Worm (Caenorhabditis elegans) whole organism, late embryonic: ENCODE data around the gene exos-9.

ENCODE experiments used
- C38D4.7 ChIP-seq: fragments of 200-800 bp; sonication (Bioruptor generic); optimal IDR thresholded peaks from 2 replicates; lab custom pipeline; 2018; ENCODE audit warnings: mild to moderate bottlenecking, missing genetic modification characterization, moderate library complexity, missing compliant biosample characterization
- K02D7.2 ChIP-seq: sonication (generic microtip); optimal IDR thresholded peaks from 2 replicates; lab custom pipeline; 2017; ENCODE audit warnings: mild to moderate bottlenecking, missing genetic modification characterization, missing compliant biosample characterization
- Y22D7AL.16 ChIP-seq: sonication (generic microtip); optimal IDR thresholded peaks from 2 replicates; lab custom pipeline; 2016; ENCODE audit warnings: missing genetic modification characterization, missing compliant biosample characterization
- ceh-14 ChIP-seq: sonication (generic microtip); optimal IDR thresholded peaks from 2 replicates; lab custom pipeline; 2016; ENCODE audit warnings: missing genotype, missing genetic modification characterization, missing compliant biosample characterization
- ceh-18 ChIP-seq: sonication (generic microtip); optimal IDR thresholded peaks from 2 replicates; lab custom pipeline; 2016; ENCODE audit warnings: missing genetic modification characterization, missing compliant biosample characterization
- ceh-30 ChIP-seq: fragments of 150-350 bp; optimal IDR thresholded peaks from 2 replicates; lab custom pipeline; 2014; ENCODE audit warnings: missing biosample characterization, missing genetic modification characterization
- ceh-31 ChIP-seq: sonication (generic microtip); optimal IDR thresholded peaks from 2 replicates; lab custom pipeline; 2016; ENCODE audit warnings: missing genetic modification characterization, missing compliant biosample characterization
- ceh-34 ChIP-seq: sonication (generic microtip); optimal IDR thresholded peaks from 2 replicates; lab custom pipeline; 2016; ENCODE audit warnings: mild to moderate bottlenecking, missing genetic modification characterization, missing compliant biosample characterization
- ceh-45 ChIP-seq: fragments of 200-800 bp; sonication (Bioruptor generic); IDR thresholded peaks from 2 replicates; pipeline ENCODE4 v1.3.6; 2022; ENCODE audit warnings: missing genetic modification reagents, missing genetic modification characterization, missing compliant biosample characterization
- elt-2 ChIP-seq: sonication (generic microtip); optimal IDR thresholded peaks from 2 replicates; lab custom pipeline; 2016; ENCODE audit warnings: missing genetic modification reagents, missing genetic modification characterization, missing compliant biosample characterization
- ets-4 ChIP-seq: sonication (generic microtip); optimal IDR thresholded peaks from 2 replicates; lab custom pipeline; 2016; ENCODE audit warnings: missing genetic modification characterization, missing compliant biosample characterization
- eyg-1 ChIP-seq: sonication (generic microtip); optimal IDR thresholded peaks from 2 replicates; lab custom pipeline; 2016; ENCODE audit warnings: missing genotype, missing genetic modification characterization, missing compliant biosample characterization
- hlh-13 ChIP-seq: fragments of 200-800 bp; sonication (Bioruptor generic); optimal IDR thresholded peaks from 2 replicates; lab custom pipeline; 2018; ENCODE audit warnings: mild to moderate bottlenecking, missing genetic modification characterization, missing compliant biosample characterization
- hlh-30 ChIP-seq: sonication (generic microtip); optimal IDR thresholded peaks from 2 replicates; lab custom pipeline; 2017; ENCODE audit warnings: antibody characterized with exemption, missing genetic modification characterization, missing compliant biosample characterization; ENCODE audit not compliant: insufficient read depth
- lim-6 ChIP-seq: sonication (generic microtip); optimal IDR thresholded peaks from 2 replicates; lab custom pipeline; 2016; ENCODE audit warnings: missing genetic modification characterization, missing compliant biosample characterization
- mec-3 ChIP-seq: sonication (generic microtip); optimal IDR thresholded peaks from 2 replicates; lab custom pipeline; 2016; ENCODE audit warnings: borderline replicate concordance, missing genetic modification characterization, missing compliant biosample characterization
- nfya-1 ChIP-seq: sonication (generic microtip); optimal IDR thresholded peaks from 2 replicates; lab custom pipeline; 2017; ENCODE audit warnings: missing genetic modification characterization, mild to moderate bottlenecking, missing compliant biosample characterization, antibody characterized with exemption, moderate library complexity
- nhr-11 ChIP-seq: fragments of 150-350 bp; optimal IDR thresholded peaks from 2 replicates; lab custom pipeline; 2014; ENCODE audit warnings: missing biosample characterization, missing genetic modification characterization
- npax-4 ChIP-seq: sonication (generic microtip); optimal IDR thresholded peaks from 2 replicates; lab custom pipeline; 2016; ENCODE audit warnings: missing genetic modification characterization, missing compliant biosample characterization
- pax-1 ChIP-seq: fragments of 150-350 bp; optimal IDR thresholded peaks from 2 replicates; lab custom pipeline; 2014; ENCODE audit warnings: missing biosample characterization, missing genetic modification characterization
- pha-2 ChIP-seq: sonication (generic microtip); optimal IDR thresholded peaks from 2 replicates; lab custom pipeline; 2017; ENCODE audit warnings: mild to moderate bottlenecking, missing genetic modification characterization, missing compliant biosample characterization
- pqm-1 ChIP-seq: sonication (generic microtip); optimal IDR thresholded peaks from 2 replicates; lab custom pipeline; 2016; ENCODE audit warnings: missing genetic modification characterization, missing compliant biosample characterization
- rnt-1 ChIP-seq: sonication (generic microtip); optimal IDR thresholded peaks from 2 replicates; lab custom pipeline; 2016; ENCODE audit warnings: missing genetic modification characterization, missing compliant biosample characterization
- sdc-2 ChIP-seq: sonication (generic microtip); optimal IDR thresholded peaks from 2 replicates; lab custom pipeline; 2016; ENCODE audit warnings: missing genotype, missing genetic modification characterization, missing compliant biosample characterization
- sox-4 ChIP-seq: sonication (generic microtip); optimal IDR thresholded peaks from 2 replicates; lab custom pipeline; 2017; ENCODE audit warnings: mild to moderate bottlenecking, missing genetic modification characterization, inconsistent platforms, missing compliant biosample characterization
- tbx-2 ChIP-seq: sonication (generic microtip); optimal IDR thresholded peaks from 2 replicates; lab custom pipeline; 2016; ENCODE audit warnings: missing genetic modification characterization, missing compliant biosample characterization
- unc-42 ChIP-seq: sonication (generic microtip); optimal IDR thresholded peaks from 2 replicates; lab custom pipeline; 2016; ENCODE audit warnings: missing genotype, missing genetic modification characterization, missing compliant biosample characterization
- unc-55 ChIP-seq: sonication (generic microtip); optimal IDR thresholded peaks from 2 replicates; lab custom pipeline; 2017; ENCODE audit warnings: missing biosample characterization, missing genetic modification reagents, missing genetic modification characterization
- unc-86 ChIP-seq: sonication (generic microtip); optimal IDR thresholded peaks from 2 replicates; lab custom pipeline; 2016; ENCODE audit warnings: missing genetic modification characterization, missing compliant biosample characterization
- zip-5 ChIP-seq: sonication (generic microtip); optimal IDR thresholded peaks from 2 replicates; lab custom pipeline; 2016; ENCODE audit warnings: missing genetic modification characterization, missing compliant biosample characterization

exos-9 gene

ce11 chrIII:7215532-7215931 is 17.7 kb upstream of the exos-9 start:
- no peak for TF ChIP-seq sox-4 (tag; lab: Kevin White, UChicago)
- peak; percentile 23 for TF ChIP-seq rnt-1 (tag; lab: Kevin White, UChicago)

ce11 chrIII:7212028-7212427 is 14.2 kb upstream of the exos-9 start:
- no peak for TF ChIP-seq ceh-30
- no peak for TF ChIP-seq pqm-1 (tag; lab: Kevin White, UChicago)
- no peak for TF ChIP-seq mec-3
- no peak for TF ChIP-seq Y22D7AL.16
- TF ChIP-seq unc-86 (tag; lab: Kevin White, UChicago): no peak

DNA sequence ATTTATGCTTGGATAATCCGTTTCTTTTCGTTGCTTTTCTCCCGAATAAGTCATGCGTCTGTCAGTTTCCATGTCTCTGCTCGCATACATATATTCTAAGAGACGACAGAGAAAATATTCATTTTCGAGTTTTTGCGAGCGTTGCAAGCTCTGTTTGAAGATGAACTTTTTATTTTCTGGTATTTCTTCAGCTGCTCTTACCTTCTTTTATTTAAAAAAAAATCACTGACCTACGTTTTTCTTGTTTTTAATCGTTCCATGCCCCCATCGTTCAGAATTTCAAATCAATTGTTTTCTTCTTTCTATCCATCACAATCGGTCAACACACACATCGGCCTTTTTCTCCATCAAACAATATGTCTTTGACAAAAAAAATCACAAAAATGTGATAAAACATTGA is 12.6 kb upstream of the exos-9 start:
- TF ChIP-seq tbx-2 (tag; lab: Kevin White, UChicago): no peak
- no peak for TF ChIP-seq C38D4.7 (GFP tag; lab: Kevin White, UChicago)

- no peak for TF ChIP-seq pha-2 (tag; lab: Kevin White, UChicago)
- TF ChIP-seq hlh-30 (tag; lab: Kevin White, UChicago): no peak
- no peak for TF ChIP-seq sox-4 (tag; lab: Kevin White, UChicago)
- TF ChIP-seq Y22D7AL.16: no peak
- TF ChIP-seq npax-4: no peak
- no peak for TF ChIP-seq sdc-2 (tag; lab: Kevin White, UChicago)
- no peak for TF ChIP-seq unc-86 (tag; lab: Kevin White, UChicago)
- no peak for TF ChIP-seq lim-6 (tag; lab: Kevin White, UChicago)
These were observed 11.8 kb upstream of the exos-9 start, which contains the start of gene R151.2 for ce11 chrIII:7209721-7210120. R151.2 (plus strand) TSS chrIII:7209967.

ce11 chrIII:7207903-7208497 is 10.1 kb upstream of the exos-9 start, which contains the start of gene rpl-6:
rpl-6 (plus strand) TSS chrIII:7208447.
- peak; percentile 4 for TF ChIP-seq pha-2 (tag; lab: Kevin White, UChicago)
- TF ChIP-seq ceh-31 (tag; lab: Kevin White, UChicago): peak; percentile 34
- no peak for TF ChIP-seq unc-86 (tag; lab: Kevin White, UChicago)
- TF ChIP-seq sox-4 (tag; lab: Kevin White, UChicago): no peak
- TF ChIP-seq ceh-34 (tag; lab: Kevin White, UChicago): peak; percentile 1
- TF ChIP-seq unc-42 (tag; lab: Kevin White, UChicago): peak; percentile 12
- TF ChIP-seq tbx-2 (tag; lab: Kevin White, UChicago): peak; percentile 23
- peak; percentile 93 for TF ChIP-seq nfya-1 (tag; lab: Kevin White, UChicago)
- TF ChIP-seq pax-1: peak; percentile 57
- TF ChIP-seq ceh-18: no peak
- TF ChIP-seq elt-2: peak; percentile 42

DNA sequence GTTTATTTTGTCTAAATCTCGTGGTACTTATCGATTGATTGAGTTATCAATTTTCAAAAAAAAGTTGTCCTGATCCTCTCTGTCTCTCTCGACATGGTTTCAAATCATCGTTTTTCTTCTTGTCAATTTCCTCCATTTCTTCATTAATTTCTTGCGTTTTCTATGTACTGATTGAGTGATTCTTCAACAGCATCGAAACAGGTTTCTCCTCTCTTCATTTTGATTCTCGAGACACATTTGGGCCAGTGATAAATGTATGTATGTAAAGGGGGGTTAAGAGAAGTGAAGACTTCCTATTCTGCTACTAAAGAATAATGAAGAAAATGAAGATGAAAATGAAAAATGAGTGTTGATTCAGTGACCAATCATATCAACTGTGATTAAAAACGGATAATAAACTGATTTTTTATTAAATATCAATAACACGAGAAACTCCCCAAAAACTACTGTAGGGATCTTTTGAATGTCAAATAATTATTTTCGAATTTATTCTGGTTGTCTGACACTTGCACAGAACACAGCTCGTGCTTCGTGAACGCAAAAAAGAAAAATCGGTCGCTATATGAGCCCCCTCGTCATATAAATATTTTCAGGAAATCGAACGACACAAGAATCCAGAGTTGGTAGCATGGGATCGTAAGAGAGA is 5.4 kb upstream of the exos-9 start:
- TF ChIP-seq ets-4 (tag; lab: Kevin White, UChicago) (no peak), unc-86 (tag; lab: Kevin White, UChicago) (no peak), zip-5 (tag; lab: Kevin White, UChicago) (no peak), ceh-45 (GFP tag; lab: Robert Waterston, UW) (no peak), nhr-11 (tag; lab: Kevin White, UChicago) (no peak), ceh-14 (tag; lab: Kevin White, UChicago) (no peak), eyg-1 (tag; lab: Kevin White, UChicago) (no peak), pax-1 (no peak), K02D7.2 (tag; lab: Kevin White, UChicago) (no peak), unc-55 (GFP tag; lab: Kevin White, UChicago) (no peak), tbx-2 (tag; lab: Kevin White, UChicago) (no peak), hlh-13 (GFP tag; lab: Kevin White, UChicago) (no peak)
